Fruit fly (Drosophila melanogaster): ENCODE measurements around the gene grp.

Gene grp

DNA sequence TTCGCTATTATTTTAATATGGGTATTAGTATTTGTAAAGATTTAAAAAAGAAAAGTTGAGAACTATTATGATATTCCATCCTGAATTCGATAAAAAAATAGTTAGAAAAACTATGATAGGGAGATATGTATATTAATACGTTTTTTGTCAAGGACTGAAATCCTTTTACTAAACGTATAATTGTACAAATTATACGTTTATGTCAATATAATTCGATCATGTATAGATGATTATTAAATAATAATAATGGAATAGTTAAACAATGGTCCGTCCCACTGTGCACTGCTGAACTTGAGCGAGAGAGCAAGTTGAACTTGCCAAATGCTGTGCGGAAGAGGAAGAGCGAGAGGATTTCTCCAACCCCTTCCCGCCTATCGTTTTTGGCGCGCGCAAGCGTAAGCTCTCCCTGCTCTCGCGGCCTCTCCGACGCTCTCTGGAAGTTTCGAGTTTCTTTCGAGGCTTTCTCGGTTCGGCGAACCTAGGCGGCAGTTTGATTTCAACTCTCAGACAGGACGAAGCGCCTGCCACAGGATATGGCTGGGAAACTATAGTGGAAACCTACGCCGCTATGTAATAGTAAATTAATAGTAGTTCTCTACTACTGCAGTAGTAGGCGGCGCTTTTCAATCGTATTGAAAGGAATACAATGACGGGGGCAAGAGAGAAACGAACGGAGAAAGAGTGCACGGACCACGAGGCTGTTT is 5.2 kb downstream of the grp start (continued):
- TF ChIP-seq CG3838 (GFP tag; optimal IDR thresholded peaks at IDR 0.05) (no peak), CG4730 (GFP tag; IDR thresholded peaks at IDR 0.05) (no peak), chm (GFP tag; IDR thresholded peaks at IDR 0.05) (no peak; the same call in 1 of the 2 replicates), Jarid2 (GFP tag; optimal IDR thresholded peaks at IDR 0.05) (peak; percentile 34), Ets65A (GFP tag) (no peak), tup (GFP tag; optimal IDR thresholded peaks at IDR 0.05) (no peak), zfh1 (GFP tag; IDR thresholded peaks at IDR 0.05) (no peak; the same call in 2 of the 3 replicates), rib (GFP tag; IDR thresholded peaks at IDR 0.05) (no peak), CG9932 (GFP tag; IDR thresholded peaks at IDR 0.05) (no peak), CG8290 (GFP tag; optimal IDR thresholded peaks at IDR 0.05) (no peak), CG8290 (tag; optimal IDR thresholded peaks at IDR 0.05) (no peak), lmd (GFP tag; IDR thresholded peaks at IDR 0.05) (peak; percentile 52), NFAT (GFP tag; IDR thresholded peaks at IDR 0.05) (no peak), luna (GFP tag; optimal IDR thresholded peaks at IDR 0.05) (no peak), usp (GFP tag; optimal IDR thresholded peaks at IDR 0.05) (no peak), sqz (GFP tag; optimal IDR thresholded peaks at IDR 0.05) (no peak), B-H2 (GFP tag; optimal IDR thresholded peaks at IDR 0.05) (peak; percentile 31), onecut (GFP tag; IDR thresholded peaks at IDR 0.05) (no peak), dati (GFP tag; IDR thresholded peaks at IDR 0.05) (no peak), E2f2 (GFP tag; IDR thresholded peaks at IDR 0.05) (no peak; the same call in 1 of the 2 replicates), CG9817 (tag; optimal IDR thresholded peaks at IDR 0.05) (peak; percentile 40), Lhr (GFP tag; optimal IDR thresholded peaks at IDR 0.05) (no peak), CG10654 (GFP tag; optimal IDR thresholded peaks at IDR 0.05) (peak; percentile 24), Adf1 (GFP tag; IDR thresholded peaks at IDR 0.05) (no peak), Hr39 (optimal IDR thresholded peaks at IDR 0.05) (no peak), CG7271 (tag; optimal IDR thresholded peaks at IDR 0.05) (no peak), sisA (GFP tag; IDR thresholded peaks at IDR 0.05) (peak; percentile 39), dpn (GFP tag; optimal IDR thresholded peaks at IDR 0.05) (peak in 1 of 2 experiments; percentile 10), CG12391 (tag; optimal IDR thresholded peaks at IDR 0.05) (peak; percentile 63), crc (GFP tag; optimal IDR thresholded peaks at IDR 0.05) (no peak), CG6254 (GFP tag; optimal IDR thresholded peaks at IDR 0.05) (peak; percentile 33), Gug (GFP tag; IDR thresholded peaks at IDR 0.05) (no peak), sim (GFP tag; IDR thresholded peaks at IDR 0.05) (no peak), CG14667 (GFP tag; IDR thresholded peaks at IDR 0.05) (no peak), CG12769 (tag; optimal IDR thresholded peaks at IDR 0.05) (no peak), gce (GFP tag; IDR thresholded peaks at IDR 0.05) (no peak), disco-r (GFP tag; optimal IDR thresholded peaks at IDR 0.05) (no peak), CG10274 (GFP tag; optimal IDR thresholded peaks at IDR 0.05) (no peak), CG3995 (GFP tag; optimal IDR thresholded peaks at IDR 0.05) (no peak), ab (GFP tag; optimal IDR thresholded peaks at IDR 0.05) (no peak), shn (GFP tag; optimal IDR thresholded peaks at IDR 0.05) (no peak), ci (GFP tag; IDR thresholded peaks at IDR 0.05) (peak; percentile 20; the same call in 1 of the 3 replicates), CTCF (GFP tag; optimal IDR thresholded peaks at IDR 0.05) (no peak), grau (tag; optimal IDR thresholded peaks at IDR 0.05) (peak; percentile 83), maf-S (GFP tag; optimal IDR thresholded peaks at IDR 0.05) (no peak), Antp (GFP tag; optimal IDR thresholded peaks at IDR 0.05) (no peak), az2 (GFP tag; optimal IDR thresholded peaks at IDR 0.05) (peak; percentile 38), CG3407 (GFP tag; optimal IDR thresholded peaks at IDR 0.05) (peak; percentile 20), stc (GFP tag; IDR thresholded peaks at IDR 0.05) (no peak), Bgb (GFP tag; IDR thresholded peaks at IDR 0.05; ENCODE audit: partially characterized antibody) (no peak), HLH54F (GFP tag; optimal IDR thresholded peaks at IDR 0.05) (no peak), CG11696 (GFP tag; IDR thresholded peaks at IDR 0.05) (no peak), CG17612 (GFP tag; IDR thresholded peaks at IDR 0.05) (no peak), Mad (GFP tag; optimal IDR thresholded peaks at IDR 0.05) (no peak)
